Worm (Caenorhabditis elegans): Measurements from ENCODE around the gene F45E10.2.

- no peak for TF ChIP-seq cog-1 (tag; optimal IDR thresholded peaks at IDR 0.05)
- no peak for TF ChIP-seq ref-1 (GFP tag; conservative IDR thresholded peaks at IDR 0.05)
- TF ChIP-seq T22C8.4 (GFP tag; IDR thresholded peaks at IDR 0.05), result no peak
- TF ChIP-seq med-1 (GFP tag; optimal IDR thresholded peaks at IDR 0.05; ENCODE audit: insufficient read depth), result no peak
Observed at ce11 chrII:11092413-11092812, 37.3 kb upstream of the F45E10.2 start, which contains the start of gene rpl-42.

Data from whole organism, midembryonic.